Fruit fly (Drosophila melanogaster) whole organism, embryonic: Measurements from ENCODE around the gene CG2533.
A peak's percentile ranks its signal among the peaks of the same experiment; 100 is the strongest.

Source experiments
- Atf6 ChIP-seq: fragments of 200-800 bp; sonication (Bioruptor generic); IDR thresholded peaks from 2 replicates; pipeline ENCODE4 v1.3.6; 2022; ENCODE audit warnings: missing biosample characterization, missing genetic modification characterization
- B-H1 ChIP-seq: fragments of 200-800 bp; sonication (Bioruptor generic); IDR thresholded peaks from 3 replicates; pipeline ENCODE4 v1.3.6; 2022; ENCODE audit warnings: missing biosample characterization, missing genetic modification characterization
- Bteb2 ChIP-seq: fragments of 200-800 bp; sonication (Bioruptor generic); optimal IDR thresholded peaks from 2 replicates; lab custom pipeline; 2016; ENCODE audit warnings: missing biosample characterization, missing genetic modification characterization
- CG14710 ChIP-seq: fragments of 200-800 bp; sonication (Bioruptor generic); optimal IDR thresholded peaks from 3 replicates; lab custom pipeline; 2019; ENCODE audit warnings: missing biosample characterization, mild to moderate bottlenecking, missing genetic modification characterization, moderate library complexity
- CG15479 ChIP-seq: fragments of 200-800 bp; sonication (Bioruptor generic); optimal IDR thresholded peaks from 3 replicates; lab custom pipeline; 2019; ENCODE audit warnings: missing biosample characterization, mild to moderate bottlenecking, missing genetic modification characterization, moderate library complexity
- CG15514 ChIP-seq: fragments of 200-800 bp; sonication (Bioruptor generic); optimal IDR thresholded peaks from 3 replicates; lab custom pipeline; 2017; ENCODE audit warnings: missing biosample characterization, missing genetic modification characterization, mild to moderate bottlenecking, moderate library complexity, missing genetic modification reagents
- CG1647 ChIP-seq: fragments of 200-800 bp; sonication (Bioruptor generic); optimal IDR thresholded peaks from 3 replicates; lab custom pipeline; 2016; ENCODE audit warnings: missing biosample characterization, missing genetic modification characterization
- CG1832 ChIP-seq: fragments of 200-800 bp; sonication (Bioruptor generic); optimal IDR thresholded peaks from 2 replicates; lab custom pipeline; 2017; ENCODE audit warnings: missing biosample characterization, mild to moderate bottlenecking, missing genetic modification characterization, inconsistent platforms
- CG2120 ChIP-seq: fragments of 200-800 bp; sonication (Bioruptor generic); optimal IDR thresholded peaks from 3 replicates; lab custom pipeline; 2016; ENCODE audit warnings: missing biosample characterization, missing genetic modification characterization
- CG2199 ChIP-seq: fragments of 200-800 bp; sonication (Bioruptor generic); IDR thresholded peaks from 3 replicates; pipeline ENCODE4 v1.3.6; 2022; ENCODE audit warnings: missing biosample characterization, missing genetic modification characterization
- CG2875 ChIP-seq: fragments of 200-800 bp; sonication (Bioruptor generic); optimal IDR thresholded peaks from 2 replicates; lab custom pipeline; 2017; ENCODE audit warnings: missing biosample characterization, mild to moderate bottlenecking, missing genetic modification characterization, missing genetic modification reagents
- CG3065 ChIP-seq: fragments of 200-800 bp; sonication (Bioruptor generic); optimal IDR thresholded peaks from 2 replicates; lab custom pipeline; 2016; ENCODE audit warnings: missing biosample characterization, missing genetic modification characterization
- CG3407 ChIP-seq: fragments of 200-800 bp; sonication (Bioruptor generic); optimal IDR thresholded peaks from 2 replicates; lab custom pipeline; 2018; ENCODE audit warnings: missing biosample characterization, mild to moderate bottlenecking, missing genetic modification characterization
- CG4854 ChIP-seq: fragments of 200-800 bp; sonication (Bioruptor generic); optimal IDR thresholded peaks from 2 replicates; lab custom pipeline; 2016; ENCODE audit warnings: missing biosample characterization, missing genetic modification characterization, inconsistent platforms
- CG6683 ChIP-seq: fragments of 200-800 bp; sonication (Bioruptor generic); optimal IDR thresholded peaks from 2 replicates; lab custom pipeline; 2017; ENCODE audit warnings: missing biosample characterization, mild to moderate bottlenecking, missing genetic modification characterization, missing genetic modification reagents
- CG6765 ChIP-seq: fragments of 200-800 bp; sonication (Bioruptor generic); optimal IDR thresholded peaks from 3 replicates; lab custom pipeline; 2017; ENCODE audit warnings: missing biosample characterization, mild to moderate bottlenecking, missing genetic modification characterization
- CG9797 ChIP-seq: fragments of 200-800 bp; sonication (Bioruptor generic); optimal IDR thresholded peaks from 3 replicates; lab custom pipeline; 2018; ENCODE audit warnings: missing biosample characterization, mild to moderate bottlenecking, missing genetic modification characterization
- Deaf1 ChIP-seq: fragments of 200-800 bp; optimal IDR thresholded peaks from 3 replicates; lab custom pipeline; 2019; ENCODE audit warnings: missing biosample characterization, mild to moderate bottlenecking, missing genetic modification characterization, moderate library complexity
- HLH4C ChIP-seq: fragments of 200-800 bp; sonication (Bioruptor generic); IDR thresholded peaks from 3 replicates; pipeline ENCODE4 v1.3.6; 2022; ENCODE audit warnings: missing biosample characterization, missing genetic modification characterization; ENCODE audit not compliant: partially characterized antibody
- HmgD ChIP-seq: fragments of 200-800 bp; sonication (Bioruptor generic); optimal IDR thresholded peaks from 3 replicates; lab custom pipeline; 2016; ENCODE audit warnings: missing biosample characterization, missing genetic modification characterization
- Hr3 ChIP-seq: fragments of 200-800 bp; sonication (Bioruptor generic); optimal IDR thresholded peaks from 3 replicates; lab custom pipeline; 2016; ENCODE audit warnings: missing biosample characterization, missing genetic modification characterization
- Lhr ChIP-seq: fragments of 200-800 bp; sonication (Bioruptor generic); optimal IDR thresholded peaks from 3 replicates; lab custom pipeline; 2017; ENCODE audit warnings: mild to moderate bottlenecking, missing biosample characterization, missing genetic modification reagents, missing genetic modification characterization
- MBD-R2 ChIP-seq: fragments of 200-800 bp; sonication (Bioruptor generic); IDR thresholded peaks from 2 replicates; pipeline ENCODE4 v1.3.6; 2022; ENCODE audit warnings: missing biosample characterization, missing genetic modification characterization
- Optix ChIP-seq: fragments of 200-800 bp; sonication (Bioruptor generic); IDR thresholded peaks from 3 replicates; pipeline ENCODE4 v1.3.6; 2022; ENCODE audit warnings: missing biosample characterization, missing genetic modification characterization
- YL-1 ChIP-seq: fragments of 200-800 bp; sonication (Bioruptor generic); optimal IDR thresholded peaks from 3 replicates; lab custom pipeline; 2017; ENCODE audit warnings: missing biosample characterization, mild to moderate bottlenecking, missing genetic modification characterization
- ac ChIP-seq: fragments of 200-800 bp; sonication (Bioruptor generic); optimal IDR thresholded peaks from 3 replicates; lab custom pipeline; 2017; ENCODE audit warnings: missing biosample characterization, mild to moderate bottlenecking, missing genetic modification characterization
- al ChIP-seq: fragments of 200-800 bp; sonication (Bioruptor generic); IDR thresholded peaks from 2 replicates; pipeline ENCODE4 v1.3.6; 2022; ENCODE audit warnings: missing biosample characterization, missing genetic modification characterization
- ash1 ChIP-seq: fragments of 200-800 bp; sonication (Bioruptor generic); optimal IDR thresholded peaks from 2 replicates; lab custom pipeline; 2018; ENCODE audit warnings: missing biosample characterization, mild to moderate bottlenecking, missing genetic modification characterization
- bab2 ChIP-seq: fragments of 200-800 bp; sonication (Bioruptor generic); optimal IDR thresholded peaks from 2 replicates; lab custom pipeline; 2016; ENCODE audit warnings: missing biosample characterization, missing genetic modification characterization
- br ChIP-seq: fragments of >200 bp; optimal IDR thresholded peaks from 2 replicates; lab custom pipeline; 2017
- cad ChIP-seq: fragments of >200 bp; optimal IDR thresholded peaks from 2 replicates; lab custom pipeline; 2017; ENCODE audit warnings: missing biosample characterization, missing genetic modification characterization
- crc ChIP-seq: fragments of 200-800 bp; sonication (Bioruptor generic); optimal IDR thresholded peaks from 2 replicates; lab custom pipeline; 2016; ENCODE audit warnings: missing biosample characterization, missing genetic modification characterization
- danr ChIP-seq: fragments of 200-800 bp; sonication (Bioruptor generic); IDR thresholded peaks from 2 replicates; pipeline ENCODE4 v1.3.6; 2022; ENCODE audit warnings: missing biosample characterization, missing genetic modification characterization
- dati ChIP-seq: fragments of 200-800 bp; sonication (Bioruptor generic); IDR thresholded peaks from 2 replicates; pipeline ENCODE4 v1.3.6; 2022; ENCODE audit warnings: missing biosample characterization, missing genetic modification characterization
- gcm2 ChIP-seq: fragments of 200-800 bp; sonication (Bioruptor generic); optimal IDR thresholded peaks from 2 replicates; lab custom pipeline; 2016; ENCODE audit warnings: missing biosample characterization, missing genetic modification characterization
- gem ChIP-seq: fragments of 200-800 bp; sonication (Bioruptor generic); optimal IDR thresholded peaks from 2 replicates; lab custom pipeline; 2019; ENCODE audit warnings: missing biosample characterization, mild to moderate bottlenecking, missing genetic modification characterization, moderate library complexity
- h ChIP-seq: fragments of >200 bp; optimal IDR thresholded peaks from 2 replicates; lab custom pipeline; 2017
- her ChIP-seq: fragments of 200-800 bp; sonication (Bioruptor generic); optimal IDR thresholded peaks from 2 replicates; lab custom pipeline; 2016; ENCODE audit warnings: missing biosample characterization, missing genetic modification characterization
- kni ChIP-seq: fragments of 200-800 bp; sonication (Bioruptor generic); optimal IDR thresholded peaks from 3 replicates; lab custom pipeline; 2017; ENCODE audit warnings: mild to moderate bottlenecking, missing biosample characterization, missing genetic modification reagents, missing genetic modification characterization
- maf-S ChIP-seq: fragments of 200-800 bp; sonication (Bioruptor generic); optimal IDR thresholded peaks from 2 replicates; lab custom pipeline; 2016; ENCODE audit warnings: missing biosample characterization, missing genetic modification characterization
- oc ChIP-seq: fragments of 200-800 bp; sonication (Bioruptor generic); optimal IDR thresholded peaks from 2 replicates; lab custom pipeline; 2018; ENCODE audit warnings: missing biosample characterization, mild to moderate bottlenecking, missing genetic modification characterization, moderate library complexity
- phol ChIP-seq: fragments of 200-800 bp; sonication (Bioruptor generic); optimal IDR thresholded peaks from 3 replicates; lab custom pipeline; 2018; ENCODE audit warnings: missing biosample characterization, mild to moderate bottlenecking, missing genetic modification characterization, moderate library complexity
- psq ChIP-seq: fragments of 200-800 bp; sonication (Bioruptor generic); optimal IDR thresholded peaks from 2 replicates; lab custom pipeline; 2017; ENCODE audit warnings: missing biosample characterization, missing genetic modification characterization
- rib ChIP-seq: fragments of 200-800 bp; sonication (Bioruptor generic); IDR thresholded peaks from 2 replicates; pipeline ENCODE4 v1.3.6; 2022; ENCODE audit warnings: missing biosample characterization, missing genetic modification characterization
- row ChIP-seq: fragments of 200-800 bp; sonication (Bioruptor generic); IDR thresholded peaks from 3 replicates; pipeline ENCODE4 v1.3.6; 2022; ENCODE audit warnings: missing biosample characterization, missing genetic modification characterization
- so ChIP-seq: fragments of 200-800 bp; sonication (Bioruptor generic); IDR thresholded peaks from 3 replicates; pipeline ENCODE4 v1.3.6; 2022; ENCODE audit warnings: missing biosample characterization, missing genetic modification characterization
- tll ChIP-seq, 2 experiments: fragments of 200-800 bp in 1 of 2; fragments of >200 bp in 1 of 2; sonication (Bioruptor generic) in 1 of 2; optimal IDR thresholded peaks; 2 replicates each; lab custom pipeline; 2017 to 2019; ENCODE audit warnings: missing biosample characterization in 2 of 2, missing genetic modification characterization in 2 of 2, mild to moderate bottlenecking in 1 of 2, moderate library complexity in 1 of 2
- trem ChIP-seq: fragments of 200-800 bp; optimal IDR thresholded peaks from 3 replicates; lab custom pipeline; 2019; ENCODE audit warnings: missing biosample characterization, mild to moderate bottlenecking, missing genetic modification characterization, moderate library complexity
- ttk ChIP-seq: fragments of 200-800 bp; sonication (Bioruptor generic); IDR thresholded peaks from 2 replicates; pipeline ENCODE4 v2.1.2; 2022; ENCODE audit warnings: missing biosample characterization, missing genetic modification characterization
- twi ChIP-seq: fragments of 200-800 bp; optimal IDR thresholded peaks from 2 replicates; lab custom pipeline; 2019; ENCODE audit warnings: missing biosample characterization, mild to moderate bottlenecking, missing genetic modification characterization, moderate library complexity
- wdn ChIP-seq: fragments of 200-800 bp; sonication (Bioruptor generic); IDR thresholded peaks from 2 replicates; pipeline ENCODE4 v1.3.6; 2022; ENCODE audit warnings: missing biosample characterization, missing genetic modification characterization
- zfh2 ChIP-seq: fragments of 200-800 bp; sonication (Bioruptor generic); optimal IDR thresholded peaks from 2 replicates; lab custom pipeline; 2016; ENCODE audit warnings: missing biosample characterization, missing genetic modification characterization

Gene CG2533

dm6 chrX:11652991-11653390, 49.0 kb upstream of the CG2533 start (continued):
- TF ChIP-seq CG4854 (GFP tag; lab: Kevin White, UChicago) (no peak), YL-1 (GFP tag; lab: Kevin White, UChicago) (no peak), ac (GFP tag; lab: Kevin White, UChicago) (no peak), CG1832 (GFP tag; lab: Kevin White, UChicago) (no peak), CG3065 (GFP tag; lab: Kevin White, UChicago) (no peak), CG9797 (GFP tag; lab: Kevin White, UChicago) (no peak), maf-S (no peak), her (no peak), CG2120 (GFP tag; lab: Kevin White, UChicago) (peak; percentile 21), so (GFP tag; lab: Robert Waterston, UW) (no peak), zfh2 (no peak), tll (GFP tag; optimal IDR thresholded peaks at IDR 0.05; lab: Kevin White, UChicago) (no peak), CG15514 (GFP tag; lab: Kevin White, UChicago) (no peak), Optix (peak; percentile 33; the same call in 1 of the 3 replicates), danr (GFP tag; lab: Robert Waterston, UW) (no peak), twi (tag; lab: Kevin White, UChicago) (no peak), B-H1 (GFP tag; lab: Robert Waterston, UW) (no peak), kni (no peak), Lhr (GFP tag; lab: Kevin White, UChicago) (no peak), Deaf1 (tag; lab: Kevin White, UChicago) (no peak), rib (GFP tag; lab: Robert Waterston, UW) (no peak), CG2875 (GFP tag; lab: Kevin White, UChicago) (no peak), oc (tag; lab: Kevin White, UChicago) (no peak), h (lab: Kevin White, UChicago) (no peak), HLH4C (GFP tag; lab: Robert Waterston, UW) (no peak), HmgD (GFP tag; lab: Kevin White, UChicago) (no peak), trem (tag; lab: Kevin White, UChicago) (no peak)

dm6 chrX:11651420-11651819, 47.4 kb upstream of the CG2533 start:
- no peak for TF ChIP-seq CG6683 (GFP tag; lab: Kevin White, UChicago)
- peak; percentile 3 for TF ChIP-seq phol (tag; lab: Kevin White, UChicago)
- TF ChIP-seq row = 0 out of 3 replicates have a peak, but pooled peaks have one; percentile 6
- TF ChIP-seq Atf6 (GFP tag; lab: Robert Waterston, UW) = no peak
- no peak for TF ChIP-seq crc (GFP tag; lab: Kevin White, UChicago)
- no peak for TF ChIP-seq CG3407 (GFP tag; lab: Kevin White, UChicago)
- no peak for TF ChIP-seq cad (GFP tag; lab: Kevin White, UChicago)
- no peak for TF ChIP-seq gcm2 (GFP tag; lab: Kevin White, UChicago)
- TF ChIP-seq CG1647 (GFP tag; lab: Kevin White, UChicago) = no peak
- TF ChIP-seq ash1 = no peak
- no peak for TF ChIP-seq CG2120 (GFP tag; lab: Kevin White, UChicago)
- no peak for TF ChIP-seq al (GFP tag; lab: Robert Waterston, UW)
- no peak for TF ChIP-seq dati (GFP tag; lab: Robert Waterston, UW)
- no peak for TF ChIP-seq CG6765 (GFP tag; lab: Kevin White, UChicago)
- TF ChIP-seq Hr3 = no peak
- TF ChIP-seq CG15479 (GFP tag; lab: Kevin White, UChicago) = no peak
- TF ChIP-seq ttk (GFP tag; lab: Robert Waterston, UW) = no peak
- TF ChIP-seq YL-1 (GFP tag; lab: Kevin White, UChicago) = no peak
- no peak for TF ChIP-seq MBD-R2 (GFP tag; lab: Robert Waterston, UW)
- peak; percentile 12 for TF ChIP-seq gem (tag; lab: Kevin White, UChicago)
- TF ChIP-seq psq (GFP tag; lab: Kevin White, UChicago) = no peak
- TF ChIP-seq bab2 (GFP tag; lab: Kevin White, UChicago) = no peak
- no peak for TF ChIP-seq br (lab: Kevin White, UChicago)
- TF ChIP-seq trem (tag; lab: Kevin White, UChicago) = no peak
- TF ChIP-seq Bteb2 (GFP tag; lab: Kevin White, UChicago) = no peak
- no peak for TF ChIP-seq wdn
- no peak for TF ChIP-seq CG14710
- no peak for TF ChIP-seq CG2199 (GFP tag; lab: Robert Waterston, UW)
- TF ChIP-seq maf-S = no peak
